Worm (Caenorhabditis elegans) whole organism, L3 larva: ENCODE measurements around the gene aco-2.

Experiments used
- fkh-10 ChIP-seq: sonication (generic microtip); optimal IDR thresholded peaks from 2 replicates; lab custom pipeline; 2017; ENCODE audit warnings: missing biosample characterization, missing genetic modification reagents, missing genetic modification characterization
- lin-15B ChIP-seq: fragments of 150-350 bp; optimal IDR thresholded peaks from 2 replicates; lab custom pipeline; 2014; ENCODE audit warnings: missing biosample characterization, missing genetic modification characterization
- nfya-1 ChIP-seq: sonication (generic microtip); optimal IDR thresholded peaks from 2 replicates; lab custom pipeline; 2017; ENCODE audit warnings: missing genetic modification characterization, mild to moderate bottlenecking, missing compliant biosample characterization, antibody characterized with exemption, moderate library complexity; ENCODE audit not compliant: insufficient read depth
- nhr-28 ChIP-seq: fragments of 150-350 bp; optimal IDR thresholded peaks from 2 replicates; lab custom pipeline; 2014; ENCODE audit warnings: missing biosample characterization, missing genetic modification characterization
- nhr-76 ChIP-seq: fragments of 150-350 bp; sonication (generic microtip); optimal IDR thresholded peaks from 5 replicates; lab custom pipeline; 2014; ENCODE audit warnings: missing biosample characterization, missing genetic modification characterization
- nhr-77 ChIP-seq: fragments of 150-350 bp; optimal IDR thresholded peaks from 2 replicates; lab custom pipeline; 2014; ENCODE audit warnings: missing biosample characterization, missing genetic modification characterization
- unc-39 ChIP-seq: sonication (generic microtip); optimal IDR thresholded peaks from 4 replicates; lab custom pipeline; 2017; ENCODE audit warnings: missing biosample characterization, missing genetic modification characterization
- ztf-11 ChIP-seq: fragments of 150-350 bp; optimal IDR thresholded peaks from 2 replicates; lab custom pipeline; 2014; ENCODE audit warnings: missing biosample characterization, missing genetic modification characterization

DNA sequence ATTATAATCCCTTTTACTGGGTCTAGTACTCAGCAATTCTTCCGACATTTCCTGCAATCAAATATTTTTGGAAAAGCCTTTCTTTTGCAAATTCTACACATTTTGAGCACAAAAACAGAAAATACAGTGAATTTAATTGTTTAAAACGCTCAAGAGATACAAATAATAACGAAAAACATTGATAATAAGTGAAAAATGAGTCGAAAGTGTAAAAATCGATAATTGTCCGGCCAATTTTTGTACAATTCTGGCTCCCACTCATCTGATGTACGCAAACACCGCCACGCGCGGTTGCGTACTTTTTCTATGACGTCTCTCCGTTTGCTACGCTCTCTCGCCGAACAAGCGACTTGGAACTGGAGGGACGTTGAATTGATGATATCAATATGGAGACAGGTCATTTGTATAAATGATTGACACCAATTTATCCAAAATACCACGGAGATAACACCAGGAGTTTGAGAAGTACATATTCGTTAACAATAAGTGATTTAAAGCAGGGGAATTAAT, 47.4 kb downstream of the aco-2 start, which contains the start of gene lin-36:
- TF ChIP-seq ztf-11, result no peak
- peak; percentile 86 for TF ChIP-seq nfya-1
- TF ChIP-seq unc-39 (tag; lab: Kevin White, UChicago), result no peak
- no peak for TF ChIP-seq fkh-10 (GFP tag; lab: Kevin White, UChicago)
- no peak for TF ChIP-seq nhr-76 (tag; lab: Kevin White, UChicago)
- peak; percentile 85 for TF ChIP-seq lin-15B (tag; lab: Kevin White, UChicago)
- no peak for TF ChIP-seq nhr-28 (tag; lab: Kevin White, UChicago)
- TF ChIP-seq nhr-77 (tag; lab: Kevin White, UChicago), result no peak
